Fruit fly (Drosophila melanogaster): ENCODE measurements around the gene CG10413.
A peak's percentile ranks its signal among the peaks of the same experiment; 100 is the strongest.

Gene CG10413

dm6 chr2L:18572428-18573136, 32.5 kb downstream of the CG10413 start (continued):
- TF ChIP-seq Smox (GFP tag; optimal IDR thresholded peaks at IDR 0.05) (no peak), CG6163 (GFP tag; IDR thresholded peaks at IDR 0.05) (peak; percentile 63), pdm3 (GFP tag; optimal IDR thresholded peaks at IDR 0.05) (peak; percentile 14), CG31627 (GFP tag; optimal IDR thresholded peaks at IDR 0.05) (no peak), Ets96B (tag; optimal IDR thresholded peaks at IDR 0.05) (peak; percentile 44), esn (GFP tag; optimal IDR thresholded peaks at IDR 0.05) (peak; percentile 18), CG8632 (GFP tag; optimal IDR thresholded peaks at IDR 0.05) (peak; percentile 14), Eip75B (GFP tag; optimal IDR thresholded peaks at IDR 0.05) (no peak), CG10631 (GFP tag; optimal IDR thresholded peaks at IDR 0.05) (peak; percentile 10)

dm6 chr2L:18571724-18572427, 33.2 kb downstream of the CG10413 start:
- TF ChIP-seq cyc (GFP tag; optimal IDR thresholded peaks at IDR 0.05) (no peak), dac (GFP tag; optimal IDR thresholded peaks at IDR 0.05) (no peak), Eip78C (GFP tag) (peak; percentile 53), acj6 (GFP tag; optimal IDR thresholded peaks at IDR 0.05) (no peak), dsx (GFP tag; optimal IDR thresholded peaks at IDR 0.05; ENCODE audit: poor library complexity, severe bottlenecking) (peak; percentile 6), lz (GFP tag; optimal IDR thresholded peaks at IDR 0.05) (no peak), Hr4 (GFP tag; optimal IDR thresholded peaks at IDR 0.05) (no peak), ss (GFP tag; optimal IDR thresholded peaks at IDR 0.05) (peak in 1 of 2 experiments; percentile 12), CG15336 (GFP tag; IDR thresholded peaks at IDR 0.05) (no peak), spab (GFP tag; optimal IDR thresholded peaks at IDR 0.05) (no peak), CG8119 (GFP tag; IDR thresholded peaks at IDR 0.05) (0 out of 3 replicates have a peak, but pooled peaks have one; percentile 18), vri (GFP tag; optimal IDR thresholded peaks at IDR 0.05) (peak; percentile 46), CG6854 (GFP tag; optimal IDR thresholded peaks at IDR 0.05) (no peak), Gug (GFP tag; IDR thresholded peaks at IDR 0.05) (peak; percentile 13; the same call in 1 of the 2 replicates), esn (GFP tag; optimal IDR thresholded peaks at IDR 0.05) (peak; percentile 30), Sox102F (GFP tag; optimal IDR thresholded peaks at IDR 0.05) (no peak), CG34406 (GFP tag; optimal IDR thresholded peaks at IDR 0.05) (no peak), CG6792 (GFP tag; optimal IDR thresholded peaks at IDR 0.05) (no peak), eg (GFP tag; IDR thresholded peaks at IDR 0.05) (peak; percentile 56; the same call in 1 of the 3 replicates), CG6276 (GFP tag; optimal IDR thresholded peaks at IDR 0.05) (no peak), Ets21C (GFP tag; optimal IDR thresholded peaks at IDR 0.05) (no peak), Hr39 (GFP tag; optimal IDR thresholded peaks at IDR 0.05) (no peak), CG6808 (GFP tag; optimal IDR thresholded peaks at IDR 0.05) (no peak), CG16779 (tag; optimal IDR thresholded peaks at IDR 0.05) (no peak), CG11294 (GFP tag; IDR thresholded peaks at IDR 0.05) (no peak), CG10669 (GFP tag; optimal IDR thresholded peaks at IDR 0.05) (no peak), Met (GFP tag; optimal IDR thresholded peaks at IDR 0.05) (no peak), fkh (GFP tag; optimal IDR thresholded peaks at IDR 0.05) (peak; percentile 1), fd59A (GFP tag; optimal IDR thresholded peaks at IDR 0.05) (no peak), CG3032 (tag; optimal IDR thresholded peaks at IDR 0.05) (no peak), CG31627 (GFP tag; optimal IDR thresholded peaks at IDR 0.05) (no peak), CG7368 (GFP tag; optimal IDR thresholded peaks at IDR 0.05) (peak; percentile 1), svp (GFP tag) (peak; percentile 78), Lpt (GFP tag; optimal IDR thresholded peaks at IDR 0.05) (no peak), CG6163 (GFP tag; IDR thresholded peaks at IDR 0.05) (peak; percentile 71), CG4318 (GFP tag; optimal IDR thresholded peaks at IDR 0.05) (no peak), CG9139 (GFP tag; optimal IDR thresholded peaks at IDR 0.05) (peak; percentile 46), CG8632 (GFP tag; optimal IDR thresholded peaks at IDR 0.05) (no peak), Ets96B (tag; optimal IDR thresholded peaks at IDR 0.05) (no peak), achi (GFP tag; optimal IDR thresholded peaks at IDR 0.05) (no peak), Blimp-1 (GFP tag; optimal IDR thresholded peaks at IDR 0.05) (no peak), Smox (GFP tag; optimal IDR thresholded peaks at IDR 0.05) (no peak), CG3919 (GFP tag; optimal IDR thresholded peaks at IDR 0.05) (peak; percentile 37)

Measured in whole organism, prepupa.